Fruit fly (Drosophila melanogaster) whole organism: ENCODE results near the gene CCAP.

Source experiments
- CG8478 ChIP-seq: fragments of >200 bp; optimal IDR thresholded peaks from 2 replicates; lab custom pipeline; 2018; ENCODE audit warnings: inconsistent platforms
- EcR ChIP-seq, 2 experiments: fragments of >200 bp; optimal IDR thresholded peaks; 2 replicates each; lab custom pipeline; 2017; ENCODE audit warnings: missing biosample characterization in 2 of 2, missing genetic modification characterization in 2 of 2, missing genetic modification reagents in 2 of 2
- pan ChIP-seq: fragments of >200 bp; optimal IDR thresholded peaks from 2 replicates; lab custom pipeline; 2017

DNA sequence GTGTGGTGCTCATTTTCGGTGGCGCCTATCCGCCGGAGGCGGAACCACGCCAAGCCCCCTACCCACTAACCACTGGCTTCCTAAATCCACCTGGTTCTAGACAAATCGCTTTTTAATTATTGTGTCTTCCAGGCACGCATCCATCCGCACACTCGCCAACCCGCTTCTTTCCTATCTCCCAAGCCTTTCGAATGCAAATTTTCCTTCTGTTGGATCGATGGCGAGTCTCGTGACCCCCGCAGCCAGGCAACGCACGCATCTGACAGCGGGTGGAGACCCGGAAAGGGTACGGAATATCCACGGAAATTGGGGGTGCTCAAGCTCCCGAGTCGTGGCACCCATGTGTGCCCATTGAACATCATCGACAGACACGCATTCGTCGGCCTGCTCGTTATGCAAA is 5.3 kb upstream of the CCAP start, which contains the start of gene CG13842:
- TF ChIP-seq pan: no peak
- TF ChIP-seq CG8478: no peak
- TF ChIP-seq EcR (GFP tag; optimal IDR thresholded peaks at IDR 0.05; lab: Kevin White, UChicago): no peak
